Fruit fly (Drosophila melanogaster) whole organism, wandering third instar larva: ENCODE results near the gene Irp-1A.

ENCODE experiments used
- Abd-B ChIP-seq: fragments of >200 bp; optimal IDR thresholded peaks from 2 replicates; lab custom pipeline; 2017; ENCODE audit warnings: missing biosample characterization, missing genetic modification characterization
- CG32264 ChIP-seq: fragments of 200-800 bp; sonication (Bioruptor generic); optimal IDR thresholded peaks from 2 replicates; lab custom pipeline; 2016; ENCODE audit warnings: missing biosample characterization, missing genetic modification characterization
- CG9705 ChIP-seq: fragments of 200-800 bp; sonication (Bioruptor generic); optimal IDR thresholded peaks from 2 replicates; lab custom pipeline; 2018; ENCODE audit warnings: missing biosample characterization, mild to moderate bottlenecking, missing genetic modification characterization
- CrebA ChIP-seq: fragments of 200-800 bp; sonication (Bioruptor generic); optimal IDR thresholded peaks from 2 replicates; lab custom pipeline; 2016; ENCODE audit warnings: missing biosample characterization, mild to moderate bottlenecking, missing genetic modification characterization, borderline replicate concordance
- Dfd ChIP-seq: fragments of >200 bp; optimal IDR thresholded peaks from 2 replicates; lab custom pipeline; 2017; ENCODE audit warnings: missing biosample characterization, missing genetic modification characterization
- Dif ChIP-seq: fragments of 200-275, 200-300 bp; sonication (Bioruptor generic); optimal IDR thresholded peaks from 2 replicates; lab custom pipeline; 2018; ENCODE audit warnings: missing biosample characterization, missing genetic modification characterization; ENCODE audit not compliant: partially characterized antibody
- GATAd ChIP-seq: sonication (Bioruptor generic); optimal IDR thresholded peaks from 2 replicates; lab custom pipeline; 2016; ENCODE audit warnings: missing biosample characterization, missing genetic modification characterization
- HLH106 ChIP-seq: fragments of 200-800 bp; optimal IDR thresholded peaks from 3 replicates; lab custom pipeline; 2019; ENCODE audit warnings: missing biosample characterization, mild to moderate bottlenecking, missing genetic modification characterization, moderate library complexity
- Hnf4 ChIP-seq: fragments of 200-800 bp; sonication (Bioruptor generic); optimal IDR thresholded peaks from 2 replicates; lab custom pipeline; 2016; ENCODE audit warnings: missing biosample characterization, mild to moderate bottlenecking, missing genetic modification characterization
- Jra ChIP-seq: sonication (Bioruptor generic); optimal IDR thresholded peaks from 2 replicates; lab custom pipeline; 2016; ENCODE audit warnings: missing biosample characterization, missing genetic modification characterization
- N ChIP-seq: fragments of >200 bp; optimal IDR thresholded peaks from 2 replicates; lab custom pipeline; 2018; ENCODE audit warnings: missing biosample characterization, missing external identifiers, missing genetic modification characterization
- OdsH ChIP-seq: fragments of 200-800 bp; sonication (Bioruptor generic); optimal IDR thresholded peaks from 2 replicates; lab custom pipeline; 2016; ENCODE audit warnings: missing biosample characterization, mild to moderate bottlenecking, missing genetic modification characterization
- Rel ChIP-seq, 2 experiments: fragments of 200-800 bp; sonication (Bioruptor generic) in 1 of 2; optimal IDR thresholded peaks; 2 replicates in 1 of 2; 3 replicates in 1 of 2; lab custom pipeline; 2016 to 2019; ENCODE audit warnings: mild to moderate bottlenecking in 2 of 2, missing biosample characterization in 2 of 2, missing genetic modification characterization in 2 of 2, moderate library complexity in 1 of 2
- Sp1 ChIP-seq: fragments of 200-800 bp; sonication (Bioruptor generic); optimal IDR thresholded peaks from 3 replicates; lab custom pipeline; 2019; ENCODE audit warnings: missing biosample characterization, mild to moderate bottlenecking, missing genetic modification characterization, moderate library complexity
- br ChIP-seq: fragments of 200-800 bp; sonication (Bioruptor generic); optimal IDR thresholded peaks from 2 replicates; lab custom pipeline; 2016; ENCODE audit warnings: missing biosample characterization, missing genetic modification characterization
- brk ChIP-seq: fragments of 200-800 bp; sonication (Bioruptor generic); optimal IDR thresholded peaks from 2 replicates; lab custom pipeline; 2016; ENCODE audit warnings: missing biosample characterization, mild to moderate bottlenecking, missing genetic modification characterization
- dmrt93B ChIP-seq: fragments of 200-800 bp; sonication (Bioruptor generic); optimal IDR thresholded peaks from 2 replicates; lab custom pipeline; 2018; ENCODE audit warnings: missing biosample characterization, mild to moderate bottlenecking, missing genetic modification characterization
- ey ChIP-seq: fragments of 200-800 bp; sonication (Bioruptor generic); optimal IDR thresholded peaks from 2 replicates; lab custom pipeline; 2016; ENCODE audit warnings: missing biosample characterization, missing genetic modification characterization
- foxo ChIP-seq, 2 experiments: fragments of 200-800 bp; sonication (Bioruptor generic); optimal IDR thresholded peaks; 2 replicates in 1 of 2; 3 replicates in 1 of 2; lab custom pipeline; 2016 to 2017; ENCODE audit warnings: missing biosample characterization in 2 of 2, missing genetic modification characterization in 2 of 2
- fru ChIP-seq: fragments of 200-800 bp; sonication (Bioruptor generic); optimal IDR thresholded peaks from 3 replicates; lab custom pipeline; 2016; ENCODE audit warnings: missing biosample characterization, mild to moderate bottlenecking, missing genetic modification characterization
- h ChIP-seq: fragments of 200-800 bp; sonication (Bioruptor generic); optimal IDR thresholded peaks from 3 replicates; lab custom pipeline; 2016; ENCODE audit warnings: missing biosample characterization, mild to moderate bottlenecking, missing genetic modification characterization
- lola ChIP-seq: fragments of >200 bp; optimal IDR thresholded peaks from 2 replicates; lab custom pipeline; 2017; ENCODE audit warnings: missing biosample characterization, missing genetic modification characterization
- pan ChIP-seq: fragments of >200 bp; optimal IDR thresholded peaks from 2 replicates; lab custom pipeline; 2017
- psq ChIP-seq: fragments of 200-800 bp; sonication (Bioruptor generic); optimal IDR thresholded peaks from 3 replicates; lab custom pipeline; 2017; ENCODE audit warnings: missing biosample characterization, mild to moderate bottlenecking, missing genetic modification characterization, moderate library complexity
- rgr ChIP-seq: fragments of 200-800 bp; sonication (Bioruptor generic); optimal IDR thresholded peaks from 3 replicates; lab custom pipeline; 2016; ENCODE audit warnings: missing biosample characterization, mild to moderate bottlenecking, missing genetic modification characterization
- sv ChIP-seq: fragments of 200-800 bp; sonication (Bioruptor generic); optimal IDR thresholded peaks from 3 replicates; lab custom pipeline; 2016; ENCODE audit warnings: missing biosample characterization, missing genetic modification characterization
- tai ChIP-seq: sonication (Bioruptor generic); optimal IDR thresholded peaks from 2 replicates; lab custom pipeline; 2016; ENCODE audit warnings: missing biosample characterization, missing genetic modification characterization
- usp ChIP-seq: fragments of >200 bp; optimal IDR thresholded peaks from 2 replicates; lab custom pipeline; 2017; ENCODE audit warnings: missing biosample characterization, missing genetic modification characterization
- woc ChIP-seq: sonication (Bioruptor generic); optimal IDR thresholded peaks from 2 replicates; lab custom pipeline; 2016; ENCODE audit warnings: missing biosample characterization, mild to moderate bottlenecking, missing genetic modification characterization

Gene Irp-1A

dm6 chr3R:22673528-22673959 is 50.8 kb downstream of the Irp-1A start:
- TF ChIP-seq ey (GFP tag; lab: Kevin White, UChicago) (peak; percentile 67), Rel (GFP tag; optimal IDR thresholded peaks at IDR 0.05; lab: Kevin White, UChicago) (no peak), Rel (tag; optimal IDR thresholded peaks at IDR 0.05; lab: Kevin White, UChicago) (no peak), dmrt93B (GFP tag; lab: Kevin White, UChicago) (peak; percentile 56), Sp1 (GFP tag; lab: Kevin White, UChicago) (peak; percentile 74), Abd-B (GFP tag; lab: Kevin White, UChicago) (no peak), pan (lab: Kevin White, UChicago) (no peak), N (GFP tag; lab: Kevin White, UChicago) (no peak), CG32264 (peak; percentile 7), fru (GFP tag; lab: Kevin White, UChicago) (peak; percentile 83), OdsH (peak; percentile 70), h (GFP tag; lab: Kevin White, UChicago) (peak; percentile 78), sv (GFP tag; lab: Kevin White, UChicago) (peak; percentile 42), HLH106 (tag; lab: Kevin White, UChicago) (peak; percentile 73), br (peak; percentile 82), foxo (GFP tag; optimal IDR thresholded peaks at IDR 0.05; lab: Kevin White, UChicago) (peak in 1 of 2 experiments; percentile 80), CG9705 (GFP tag; lab: Kevin White, UChicago) (peak; percentile 37), usp (GFP tag; lab: Kevin White, UChicago) (no peak), woc (GFP tag; lab: Kevin White, UChicago) (peak; percentile 80), rgr (GFP tag; lab: Kevin White, UChicago) (peak; percentile 56), psq (GFP tag; lab: Kevin White, UChicago) (peak; percentile 60)
- TF ChIP-seq, all 38 proteins: peak for 15

dm6 chr3R:22672695-22673346 is 51.6 kb downstream of the Irp-1A start:
- TF ChIP-seq OdsH (no peak), CG32264 (no peak), Jra (GFP tag; lab: Kevin White, UChicago) (no peak), Dif (GFP tag; lab: Kevin White, UChicago) (no peak), brk (no peak), dmrt93B (GFP tag; lab: Kevin White, UChicago) (no peak), CrebA (no peak), h (GFP tag; lab: Kevin White, UChicago) (no peak), Dfd (no peak), ey (GFP tag; lab: Kevin White, UChicago) (no peak), GATAd (no peak), br (no peak), Hnf4 (no peak), tai (no peak), HLH106 (tag; lab: Kevin White, UChicago) (no peak), lola (GFP tag; lab: Kevin White, UChicago) (no peak)
